Fruit fly (Drosophila melanogaster) whole organism, embryonic: ENCODE measurements around the gene U2af50.

ENCODE experiments used
- Atf-2 ChIP-seq: fragments of 200-800 bp; sonication (Bioruptor generic); optimal IDR thresholded peaks from 2 replicates; lab custom pipeline; 2016; ENCODE audit warnings: missing biosample characterization, missing genetic modification characterization
- Atf6 ChIP-seq: fragments of 200-800 bp; sonication (Bioruptor generic); IDR thresholded peaks from 2 replicates; pipeline ENCODE4 v1.3.6; 2022; ENCODE audit warnings: missing biosample characterization, missing genetic modification characterization
- C15 ChIP-seq: fragments of 200-800 bp; sonication (Bioruptor generic); IDR thresholded peaks from 3 replicates; pipeline ENCODE4 v1.3.6; 2022; ENCODE audit warnings: missing biosample characterization, missing genetic modification characterization
- CG10366 ChIP-seq: fragments of 200-800 bp; sonication (Bioruptor generic); IDR thresholded peaks from 2 replicates; pipeline ENCODE4 v1.3.6; 2022; ENCODE audit warnings: missing biosample characterization, missing genetic modification characterization
- CG10565 ChIP-seq: fragments of 200-800 bp; sonication (Bioruptor generic); optimal IDR thresholded peaks from 3 replicates; lab custom pipeline; 2016; ENCODE audit warnings: missing biosample characterization, mild to moderate bottlenecking, missing genetic modification characterization
- CG11093 ChIP-seq: fragments of 200-800 bp; sonication (Bioruptor generic); IDR thresholded peaks from 3 replicates; pipeline ENCODE4 v1.3.6; 2022; ENCODE audit warnings: missing biosample characterization, missing genetic modification characterization
- CG11695 ChIP-seq: fragments of 200-800 bp; sonication (Bioruptor generic); IDR thresholded peaks from 3 replicates; pipeline ENCODE4 v1.3.6; 2022; ENCODE audit warnings: missing biosample characterization, missing genetic modification characterization
- CG11696 ChIP-seq: fragments of 200-800 bp; sonication (Bioruptor generic); IDR thresholded peaks from 2 replicates; pipeline ENCODE4 v1.3.6; 2022; ENCODE audit warnings: missing biosample characterization, missing genetic modification characterization
- CG12659 ChIP-seq: fragments of 200-800 bp; sonication (Bioruptor generic); optimal IDR thresholded peaks from 3 replicates; lab custom pipeline; 2017; ENCODE audit warnings: mild to moderate bottlenecking, missing biosample characterization, missing genetic modification reagents, missing genetic modification characterization
- CG13624 ChIP-seq: fragments of 200-800 bp; sonication (Bioruptor generic); optimal IDR thresholded peaks from 2 replicates; lab custom pipeline; 2016; ENCODE audit warnings: missing biosample characterization, missing genetic modification characterization
- CG13894 ChIP-seq: fragments of 200-800 bp; sonication (Bioruptor generic); optimal IDR thresholded peaks from 3 replicates; lab custom pipeline; 2018; ENCODE audit warnings: missing biosample characterization, mild to moderate bottlenecking, missing genetic modification characterization, moderate library complexity
- CG14710 ChIP-seq: fragments of 200-800 bp; sonication (Bioruptor generic); optimal IDR thresholded peaks from 3 replicates; lab custom pipeline; 2019; ENCODE audit warnings: missing biosample characterization, mild to moderate bottlenecking, missing genetic modification characterization, moderate library complexity
- CG16813 ChIP-seq: fragments of 200-800 bp; sonication (Bioruptor generic); IDR thresholded peaks from 3 replicates; pipeline ENCODE4 v1.3.6; 2022; ENCODE audit warnings: missing biosample characterization, missing genetic modification characterization; ENCODE audit not compliant: partially characterized antibody
- CG17568 ChIP-seq: fragments of 200-800 bp; sonication (Bioruptor generic); optimal IDR thresholded peaks from 2 replicates; lab custom pipeline; 2018; ENCODE audit warnings: missing biosample characterization, mild to moderate bottlenecking, missing genetic modification characterization, moderate library complexity
- CG2712 ChIP-seq: fragments of 200-800 bp; optimal IDR thresholded peaks from 3 replicates; lab custom pipeline; 2019; ENCODE audit warnings: missing biosample characterization, mild to moderate bottlenecking, missing genetic modification characterization, moderate library complexity
- CG3163 ChIP-seq: fragments of 200-800 bp; sonication (Bioruptor generic); optimal IDR thresholded peaks from 3 replicates; lab custom pipeline; 2016; ENCODE audit warnings: missing biosample characterization, missing genetic modification characterization
- CG32532 ChIP-seq: fragments of 200-800 bp; sonication (Bioruptor generic); IDR thresholded peaks from 2 replicates; pipeline ENCODE4 v1.3.6; 2022; ENCODE audit warnings: missing biosample characterization, missing genetic modification characterization
- CG5953 ChIP-seq: fragments of 200-800 bp; sonication (Bioruptor generic); IDR thresholded peaks from 2 replicates; pipeline ENCODE4 v1.3.6; 2022; ENCODE audit warnings: missing biosample characterization, missing genetic modification characterization
- CG6854 ChIP-seq: fragments of 200-800 bp; sonication (Bioruptor generic); optimal IDR thresholded peaks from 3 replicates; lab custom pipeline; 2017; ENCODE audit warnings: missing biosample characterization, mild to moderate bottlenecking, missing genetic modification characterization
- CG7786 ChIP-seq: fragments of 200-800 bp; sonication (Bioruptor generic); optimal IDR thresholded peaks from 2 replicates; lab custom pipeline; 2016; ENCODE audit warnings: missing biosample characterization, missing genetic modification characterization
- CG7839 ChIP-seq: fragments of 200-800 bp; sonication (Bioruptor generic); optimal IDR thresholded peaks from 3 replicates; lab custom pipeline; 2018; ENCODE audit warnings: missing biosample characterization, mild to moderate bottlenecking, missing genetic modification characterization, moderate library complexity
- CG7987 ChIP-seq: fragments of 200-800 bp; sonication (Bioruptor generic); optimal IDR thresholded peaks from 2 replicates; lab custom pipeline; 2018; ENCODE audit warnings: missing biosample characterization, mild to moderate bottlenecking, missing genetic modification characterization, moderate library complexity
- Camta ChIP-seq: fragments of 200-800 bp; sonication (Bioruptor generic); optimal IDR thresholded peaks from 2 replicates; lab custom pipeline; 2016; ENCODE audit warnings: missing biosample characterization, missing genetic modification characterization
- CrebB ChIP-seq: fragments of 200-800 bp; sonication (Bioruptor generic); optimal IDR thresholded peaks from 3 replicates; lab custom pipeline; 2018; ENCODE audit warnings: missing biosample characterization, mild to moderate bottlenecking, missing genetic modification characterization
- Ets65A ChIP-seq: fragments of 200-800 bp; sonication (Bioruptor generic); peaks from one replicate; lab custom pipeline; 2016; ENCODE audit warnings: missing biosample characterization, missing genetic modification characterization
- Fer3 ChIP-seq: fragments of 200-800 bp; sonication (Bioruptor generic); optimal IDR thresholded peaks from 2 replicates; lab custom pipeline; 2018; ENCODE audit warnings: missing biosample characterization, mild to moderate bottlenecking, missing genetic modification characterization, moderate library complexity
- Hr39 ChIP-seq: fragments of >200 bp; optimal IDR thresholded peaks from 2 replicates; lab custom pipeline; 2017
- Max ChIP-seq: fragments of 200-800 bp; sonication (Bioruptor generic); optimal IDR thresholded peaks from 2 replicates; lab custom pipeline; 2016; ENCODE audit warnings: missing biosample characterization, mild to moderate bottlenecking, missing genetic modification characterization
- Oaz ChIP-seq: fragments of 200-800 bp; sonication (Bioruptor generic); IDR thresholded peaks from 2 replicates; pipeline ENCODE4 v1.3.6; 2022; ENCODE audit warnings: missing biosample characterization, missing genetic modification characterization
- Pdp1 ChIP-seq, 2 experiments: fragments of 200-800 bp; sonication (Bioruptor generic); optimal IDR thresholded peaks; 3 replicates each; lab custom pipeline; 2016; ENCODE audit warnings: missing biosample characterization in 2 of 2, missing genetic modification characterization in 2 of 2, mild to moderate bottlenecking in 1 of 2, moderate library complexity in 1 of 2
- Ravus ChIP-seq: fragments of 200-800 bp; sonication (Bioruptor generic); IDR thresholded peaks from 2 replicates; pipeline ENCODE4 v1.3.6; 2022; ENCODE audit warnings: missing biosample characterization, missing genetic modification characterization
- al ChIP-seq: fragments of 200-800 bp; sonication (Bioruptor generic); IDR thresholded peaks from 2 replicates; pipeline ENCODE4 v1.3.6; 2022; ENCODE audit warnings: missing biosample characterization, missing genetic modification characterization
- br ChIP-seq: fragments of >200 bp; optimal IDR thresholded peaks from 2 replicates; lab custom pipeline; 2017
- corto ChIP-seq: fragments of 200-800 bp; sonication (Bioruptor generic); optimal IDR thresholded peaks from 2 replicates; lab custom pipeline; 2016; ENCODE audit warnings: missing biosample characterization, mild to moderate bottlenecking, missing genetic modification characterization, moderate library complexity
- crp ChIP-seq, 2 experiments: fragments of 200-800 bp; sonication (Bioruptor generic); optimal IDR thresholded peaks; 2 replicates in 1 of 2; 3 replicates in 1 of 2; lab custom pipeline; 2017; ENCODE audit warnings: missing biosample characterization in 2 of 2, missing genetic modification characterization in 2 of 2, mild to moderate bottlenecking in 1 of 2, moderate library complexity in 1 of 2
- cwo ChIP-seq: fragments of 200-800 bp; sonication (Bioruptor generic); optimal IDR thresholded peaks from 3 replicates; lab custom pipeline; 2017; ENCODE audit warnings: missing biosample characterization, missing genetic modification characterization, mild to moderate bottlenecking, moderate library complexity, missing genetic modification reagents
- dimm ChIP-seq: fragments of 200-800 bp; sonication (Bioruptor generic); IDR thresholded peaks from 2 replicates; pipeline ENCODE4 v1.3.6; 2022; ENCODE audit warnings: missing biosample characterization, missing genetic modification characterization
- fd64A ChIP-seq: fragments of 200-800 bp; sonication (Bioruptor generic); optimal IDR thresholded peaks from 3 replicates; lab custom pipeline; 2018; ENCODE audit warnings: missing biosample characterization, mild to moderate bottlenecking, missing genetic modification characterization
- gce ChIP-seq: fragments of 200-800 bp; sonication (Bioruptor generic); IDR thresholded peaks from 3 replicates; pipeline ENCODE4 v1.3.6; 2022; ENCODE audit warnings: missing biosample characterization, missing genetic modification characterization
- gro ChIP-seq: fragments of 200-800 bp; sonication (Bioruptor generic); optimal IDR thresholded peaks from 2 replicates; lab custom pipeline; 2016; ENCODE audit warnings: missing biosample characterization, missing genetic modification characterization
- her ChIP-seq: fragments of 200-800 bp; sonication (Bioruptor generic); optimal IDR thresholded peaks from 2 replicates; lab custom pipeline; 2016; ENCODE audit warnings: missing biosample characterization, missing genetic modification characterization
- hkb ChIP-seq, 2 experiments: fragments of 200-800 bp in 1 of 2; fragments of >200 bp in 1 of 2; sonication (Bioruptor generic) in 1 of 2; IDR thresholded peaks in 1 of 2; optimal IDR thresholded peaks in 1 of 2; 2 replicates each; pipeline versions ENCODE4 v1.3.6 to Lab custom; 2017 to 2022; ENCODE audit warnings: missing biosample characterization in 1 of 2, missing genetic modification characterization in 1 of 2
- klu ChIP-seq: fragments of 200-800 bp; sonication (Bioruptor generic); IDR thresholded peaks from 2 replicates; pipeline ENCODE4 v1.3.6; 2022; ENCODE audit warnings: missing biosample characterization, missing genetic modification characterization
- lmd ChIP-seq: fragments of 200-800 bp; sonication (Bioruptor generic); IDR thresholded peaks from 2 replicates; pipeline ENCODE4 v1.3.6; 2022; ENCODE audit warnings: missing biosample characterization, missing genetic modification characterization
- phol ChIP-seq: fragments of 200-800 bp; sonication (Bioruptor generic); optimal IDR thresholded peaks from 3 replicates; lab custom pipeline; 2018; ENCODE audit warnings: missing biosample characterization, mild to moderate bottlenecking, missing genetic modification characterization, moderate library complexity
- sob ChIP-seq: fragments of 200-800 bp; sonication (Bioruptor generic); IDR thresholded peaks from 2 replicates; pipeline ENCODE4 v1.3.6; 2022; ENCODE audit warnings: missing biosample characterization, missing genetic modification characterization
- sr ChIP-seq: fragments of 200-800 bp; sonication (Bioruptor generic); IDR thresholded peaks from 3 replicates; pipeline ENCODE4 v1.3.6; 2022; ENCODE audit warnings: missing biosample characterization, missing genetic modification characterization
- tin ChIP-seq: fragments of 200-800 bp; sonication (Bioruptor generic); optimal IDR thresholded peaks from 3 replicates; lab custom pipeline; 2016; ENCODE audit warnings: missing biosample characterization, missing genetic modification characterization
- vfl ChIP-seq: fragments of 200-800 bp; sonication (Bioruptor generic); optimal IDR thresholded peaks from 2 replicates; lab custom pipeline; 2016; ENCODE audit warnings: missing biosample characterization, missing genetic modification characterization
- z ChIP-seq: fragments of 200-800 bp; sonication (Bioruptor generic); IDR thresholded peaks from 3 replicates; pipeline ENCODE4 v1.3.6; 2022; ENCODE audit warnings: missing biosample characterization, missing genetic modification characterization

U2af50 gene

DNA sequence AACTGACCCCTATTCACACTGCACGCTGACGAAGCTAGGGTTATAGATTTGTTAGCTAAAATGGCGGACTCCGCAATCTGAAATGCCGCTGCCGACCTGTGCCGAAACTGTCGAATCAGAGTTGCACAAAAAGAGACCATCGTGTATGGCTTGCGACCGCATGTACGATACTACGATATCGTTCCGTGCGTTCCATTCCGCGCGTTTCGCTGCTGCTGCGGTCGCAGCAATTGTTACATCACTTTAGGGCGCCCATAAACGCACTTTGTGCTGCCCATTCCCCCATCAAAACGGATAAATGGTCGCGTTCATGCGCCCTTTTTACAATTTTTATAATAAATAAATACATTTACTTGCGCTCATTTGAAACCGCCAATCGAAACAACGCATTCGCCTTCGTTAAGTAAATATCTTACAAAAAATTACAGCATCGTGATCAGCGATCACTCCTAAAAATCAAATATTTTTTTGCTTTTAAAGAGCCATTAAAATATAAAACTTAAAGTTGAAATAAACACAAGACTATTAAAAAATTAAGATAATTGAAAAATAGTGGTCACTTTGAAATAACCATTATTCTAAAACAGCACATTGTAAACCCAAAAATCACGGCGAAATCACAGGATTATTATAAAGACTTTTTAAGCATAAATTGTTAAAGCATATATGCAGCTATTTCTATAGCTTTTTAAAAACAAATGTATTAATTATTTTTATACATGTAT, 38.5 kb downstream of the U2af50 start, which contains the start of gene Cyp1 (continued):
- TF ChIP-seq CG2712 (peak; percentile 51), CG32532 (GFP tag; lab: Robert Waterston, UW) (no peak; the same call in none of the 2 replicates), CG7839 (tag; lab: Kevin White, UChicago) (no peak), lmd (GFP tag; lab: Robert Waterston, UW) (peak; percentile 55), sob (GFP tag; lab: Robert Waterston, UW) (peak; percentile 69; the same call in 1 of the 2 replicates), CG11695 (GFP tag; lab: Robert Waterston, UW) (no peak), sr (0 out of 3 replicates have a peak, but pooled peaks have one; percentile 35), z (GFP tag; lab: Robert Waterston, UW) (no peak), fd64A (GFP tag; lab: Kevin White, UChicago) (no peak), Ravus (no peak), C15 (GFP tag; lab: Robert Waterston, UW) (no peak), corto (GFP tag; lab: Kevin White, UChicago) (no peak), CG11696 (GFP tag; lab: Robert Waterston, UW) (peak; percentile 19; the same call in 1 of the 2 replicates), crp (GFP tag; optimal IDR thresholded peaks at IDR 0.05; lab: Kevin White, UChicago) (no peak), phol (tag; lab: Kevin White, UChicago) (peak; percentile 92), CG12659 (GFP tag; lab: Kevin White, UChicago) (peak; percentile 60), Hr39 (no peak), dimm (no peak), CG17568 (GFP tag; lab: Kevin White, UChicago) (no peak), CG14710 (tag; lab: Kevin White, UChicago) (peak; percentile 32), Oaz (GFP tag; lab: Robert Waterston, UW) (0 out of 2 replicates have a peak, but pooled peaks have one; percentile 11), Max (peak; percentile 6), Atf-2 (GFP tag; lab: Kevin White, UChicago) (no peak), CG16813 (GFP tag; lab: Robert Waterston, UW) (peak; percentile 80), Pdp1 (GFP tag; optimal IDR thresholded peaks at IDR 0.05; lab: Kevin White, UChicago) (peak in 1 of 2 experiments; percentile 99), CG10366 (peak; percentile 37), gce (GFP tag; lab: Robert Waterston, UW) (peak; percentile 61; the same call in 2 of the 3 replicates), br (no peak), cwo (GFP tag; lab: Kevin White, UChicago) (no peak), CG13624 (GFP tag; lab: Kevin White, UChicago) (no peak), CG7786 (GFP tag; lab: Kevin White, UChicago) (no peak), CG10565 (GFP tag; lab: Kevin White, UChicago) (no peak), CG13894 (tag; lab: Kevin White, UChicago) (peak; percentile 38), vfl (no peak), al (GFP tag; lab: Robert Waterston, UW) (0 out of 2 replicates have a peak, but pooled peaks have one; percentile 26), CG11093 (GFP tag; lab: Robert Waterston, UW) (0 out of 3 replicates have a peak, but pooled peaks have one; percentile 44), CG6854 (GFP tag; lab: Kevin White, UChicago) (no peak), Atf6 (no peak), tin (GFP tag; lab: Kevin White, UChicago) (peak; percentile 3), CrebB (tag; lab: Kevin White, UChicago) (no peak), Camta (GFP tag; lab: Kevin White, UChicago) (no peak), Fer3 (tag; lab: Kevin White, UChicago) (no peak), CG3163 (no peak), Ets65A (peak; percentile 37), CG7987 (GFP tag; lab: Kevin White, UChicago) (peak; percentile 20), klu (GFP tag; lab: Robert Waterston, UW) (0 out of 2 replicates have a peak, but pooled peaks have one; percentile 23), hkb (optimal IDR thresholded peaks at IDR 0.05; lab: Kevin White, UChicago) (no peak), hkb (GFP tag; IDR thresholded peaks at IDR 0.05; lab: Robert Waterston, UW) (peak; percentile 58; the same call in 1 of the 2 replicates), her (GFP tag; lab: Kevin White, UChicago) (peak; percentile 73), gro (GFP tag; lab: Kevin White, UChicago) (no peak), CG5953 (peak; percentile 46)
